Worm (Caenorhabditis elegans) whole organism, L2 larva: ENCODE measurements around the gene F23A7.5.

ENCODE experiments used
- C34F6.9 ChIP-seq: fragments of 150-350 bp; optimal IDR thresholded peaks from 2 replicates; lab custom pipeline; 2014; ENCODE audit warnings: missing biosample characterization, missing genetic modification characterization
- F13H6.1 ChIP-seq: sonication (generic microtip); optimal IDR thresholded peaks from 2 replicates; lab custom pipeline; 2016; ENCODE audit warnings: missing genetic modification characterization, missing compliant biosample characterization
- Y55F3AM.14 ChIP-seq: fragments of 200-800 bp; sonication (Bioruptor generic); optimal IDR thresholded peaks from 2 replicates; lab custom pipeline; 2018; ENCODE audit warnings: mild to moderate bottlenecking, missing genetic modification characterization, missing compliant biosample characterization
- ZK546.5 ChIP-seq: sonication (generic microtip); optimal IDR thresholded peaks from 2 replicates; lab custom pipeline; 2017; ENCODE audit warnings: missing biosample characterization, missing genetic modification characterization
- alr-1 ChIP-seq: fragments of 150-350 bp; optimal IDR thresholded peaks from 2 replicates; lab custom pipeline; 2014; ENCODE audit warnings: missing biosample characterization, missing genetic modification characterization
- aly-2 ChIP-seq: fragments of 150-350 bp; optimal IDR thresholded peaks from 2 replicates; lab custom pipeline; 2014; ENCODE audit warnings: missing biosample characterization, missing genetic modification characterization
- ama-1 ChIP-seq: fragments of 150-350 bp; optimal IDR thresholded peaks from 2 replicates; lab custom pipeline; 2018; ENCODE audit warnings: inconsistent platforms
- blmp-1 ChIP-seq: sonication (generic microtip); optimal IDR thresholded peaks from 2 replicates; lab custom pipeline; 2017; ENCODE audit warnings: missing genetic modification characterization, mild to moderate bottlenecking, missing compliant biosample characterization, antibody characterized with exemption, moderate library complexity; ENCODE audit not compliant: insufficient read depth
- ceh-82 ChIP-seq: fragments of 150-350 bp; optimal IDR thresholded peaks from 2 replicates; lab custom pipeline; 2014; ENCODE audit warnings: missing biosample characterization, missing genetic modification characterization
- crh-2 ChIP-seq: sonication (generic microtip); optimal IDR thresholded peaks from 2 replicates; lab custom pipeline; 2017; ENCODE audit warnings: missing biosample characterization, missing genetic modification characterization
- dmd-4 ChIP-seq: sonication (generic microtip); optimal IDR thresholded peaks from 2 replicates; lab custom pipeline; 2017; ENCODE audit warnings: missing biosample characterization, missing genetic modification characterization
- egl-27 ChIP-seq: sonication (generic microtip); optimal IDR thresholded peaks from 3 replicates; lab custom pipeline; 2017; ENCODE audit warnings: missing biosample characterization, missing genetic modification reagents, missing genetic modification characterization
- fos-1 ChIP-seq: fragments of 150-350 bp; optimal IDR thresholded peaks from 2 replicates; lab custom pipeline; 2014; ENCODE audit warnings: missing biosample characterization, missing genetic modification characterization
- gmeb-1 ChIP-seq: fragments of 150-350 bp; optimal IDR thresholded peaks from 2 replicates; lab custom pipeline; 2014; ENCODE audit warnings: missing biosample characterization, missing genetic modification characterization
- lin-11 ChIP-seq: fragments of 150-350 bp; sonication (generic microtip); optimal IDR thresholded peaks from 2 replicates; lab custom pipeline; 2014; ENCODE audit warnings: missing biosample characterization, missing genetic modification characterization, inconsistent platforms, mixed read lengths
- lin-13 ChIP-seq: fragments of 150-350 bp; optimal IDR thresholded peaks from 2 replicates; lab custom pipeline; 2014; ENCODE audit warnings: missing biosample characterization, missing genetic modification reagents, missing genetic modification characterization
- lin-39 ChIP-seq: fragments of 150-350 bp; optimal IDR thresholded peaks from 2 replicates; lab custom pipeline; 2014; ENCODE audit warnings: missing biosample characterization, missing genetic modification reagents, missing genetic modification characterization
- lsy-2 ChIP-seq, 2 experiments: fragments of 150-350 bp in 1 of 2; sonication (generic microtip) in 1 of 2; optimal IDR thresholded peaks; 2 replicates each; lab custom pipeline; 2014 to 2017; ENCODE audit warnings: missing biosample characterization in 2 of 2, missing genetic modification characterization in 2 of 2
- mab-5 ChIP-seq: fragments of 150-350 bp; optimal IDR thresholded peaks from 2 replicates; lab custom pipeline; 2014; ENCODE audit warnings: missing biosample characterization, missing genetic modification characterization
- mbf-1 ChIP-seq: sonication (generic microtip); optimal IDR thresholded peaks from 2 replicates; lab custom pipeline; 2017; ENCODE audit warnings: missing biosample characterization, missing genetic modification characterization
- mdl-1 ChIP-seq, 2 experiments: fragments of 150-350 bp in 1 of 2; sonication (generic microtip) in 1 of 2; optimal IDR thresholded peaks; 2 replicates each; lab custom pipeline; 2017; ENCODE audit warnings: missing biosample characterization in 2 of 2, missing genetic modification characterization in 2 of 2
- nhr-10 ChIP-seq: sonication (generic microtip); optimal IDR thresholded peaks from 2 replicates; lab custom pipeline; 2017; ENCODE audit warnings: missing biosample characterization, missing genetic modification characterization
- nhr-11 ChIP-seq: fragments of 150-350 bp; optimal IDR thresholded peaks from 2 replicates; lab custom pipeline; 2014; ENCODE audit warnings: missing biosample characterization, missing genetic modification characterization
- nhr-12 ChIP-seq: fragments of 150-350 bp; optimal IDR thresholded peaks from 2 replicates; lab custom pipeline; 2014; ENCODE audit warnings: missing biosample characterization, missing genetic modification characterization
- nhr-129 ChIP-seq: fragments of 150-350 bp; optimal IDR thresholded peaks from 2 replicates; lab custom pipeline; 2014; ENCODE audit warnings: missing biosample characterization, missing genetic modification characterization
- nhr-23 ChIP-seq: fragments of 150-350 bp; optimal IDR thresholded peaks from 2 replicates; lab custom pipeline; 2014; ENCODE audit warnings: missing biosample characterization, missing genetic modification reagents, missing genetic modification characterization
- nhr-237 ChIP-seq: fragments of 150-350 bp; optimal IDR thresholded peaks from 2 replicates; lab custom pipeline; 2014; ENCODE audit warnings: missing biosample characterization, missing genetic modification characterization
- nhr-25 ChIP-seq: fragments of 150-350 bp; sonication (generic microtip); optimal IDR thresholded peaks from 3 replicates; lab custom pipeline; 2014; ENCODE audit warnings: missing biosample characterization, missing genetic modification characterization
- nhr-6 ChIP-seq: fragments of 150-350 bp; optimal IDR thresholded peaks from 2 replicates; lab custom pipeline; 2014; ENCODE audit warnings: missing biosample characterization, missing genetic modification characterization
- nhr-77 ChIP-seq: fragments of 150-350 bp; optimal IDR thresholded peaks from 2 replicates; lab custom pipeline; 2014; ENCODE audit warnings: missing biosample characterization, missing genetic modification characterization
- skn-1 ChIP-seq: sonication (generic microtip); optimal IDR thresholded peaks from 2 replicates; lab custom pipeline; 2017; ENCODE audit warnings: missing biosample characterization, missing genetic modification characterization
- sma-9 ChIP-seq, 2 experiments: fragments of 150-350 bp in 1 of 2; sonication (generic microtip) in 1 of 2; optimal IDR thresholded peaks; 2 replicates each; lab custom pipeline; 2014 to 2016; ENCODE audit warnings: missing genetic modification characterization in 2 of 2, mild to moderate bottlenecking in 1 of 2, missing biosample characterization in 1 of 2, missing compliant biosample characterization in 1 of 2, missing genetic modification reagents in 1 of 2, moderate library complexity in 1 of 2
- unc-39 ChIP-seq: fragments of 150-350 bp; optimal IDR thresholded peaks from 2 replicates; lab custom pipeline; 2014; ENCODE audit warnings: missing biosample characterization, missing genetic modification characterization
- unc-55 ChIP-seq: fragments of 150-350 bp; sonication (generic microtip); optimal IDR thresholded peaks from 3 replicates; lab custom pipeline; 2014; ENCODE audit warnings: missing biosample characterization, missing genetic modification reagents, missing genetic modification characterization
- unc-62 ChIP-seq: fragments of 150-350 bp; optimal IDR thresholded peaks from 2 replicates; lab custom pipeline; 2014; ENCODE audit warnings: missing biosample characterization, missing genetic modification reagents, missing genetic modification characterization
- zag-1 ChIP-seq: fragments of 150-350 bp; optimal IDR thresholded peaks from 2 replicates; lab custom pipeline; 2014; ENCODE audit warnings: missing biosample characterization, missing genetic modification characterization
- ztf-1 ChIP-seq: fragments of 200-800 bp; sonication (Bioruptor generic); conservative IDR thresholded peaks from 2 replicates; pipeline ENCODE4 v1.3.6; 2022; ENCODE audit warnings: missing genetic modification characterization, missing compliant biosample characterization
- ztf-11 ChIP-seq: sonication (generic microtip); optimal IDR thresholded peaks from 2 replicates; lab custom pipeline; 2017; ENCODE audit warnings: missing biosample characterization, missing genetic modification characterization
- ztf-4 ChIP-seq: fragments of 150-350 bp; optimal IDR thresholded peaks from 2 replicates; lab custom pipeline; 2014; ENCODE audit warnings: missing biosample characterization, missing genetic modification characterization

F23A7.5 gene

ce11 chrX:16271147-16271546 lies 42.4 kb downstream of the F23A7.5 start (continued):
- TF ChIP-seq ztf-4 (tag; lab: Kevin White, UChicago) (no peak), ama-1 (no peak), nhr-12 (tag; lab: Kevin White, UChicago) (no peak), mab-5 (tag; lab: Kevin White, UChicago) (no peak), lin-13 (peak; percentile 28), blmp-1 (tag; lab: Kevin White, UChicago) (no peak), nhr-25 (tag; lab: Kevin White, UChicago) (no peak), unc-39 (tag; lab: Kevin White, UChicago) (no peak), lin-39 (tag; lab: Kevin White, UChicago) (no peak), Y55F3AM.14 (no peak)
- TF ChIP-seq, all 48 proteins: peak for 12

ce11 chrX:16275255-16275813 lies 46.6 kb downstream of the F23A7.5 start, which contains the start of gene sdc-1:
Gene sdc-1 (plus strand): TSS chrX:16275763.
- TF ChIP-seq nhr-10 (no peak), crh-2 (tag; lab: Kevin White, UChicago) (peak; percentile 25), blmp-1 (tag; lab: Kevin White, UChicago) (no peak), nhr-77 (no peak), nhr-12 (tag; lab: Kevin White, UChicago) (no peak), egl-27 (tag; lab: Kevin White, UChicago) (peak; percentile 1), unc-62 (GFP tag; lab: Kevin White, UChicago) (no peak), unc-39 (tag; lab: Kevin White, UChicago) (no peak), skn-1 (tag; lab: Kevin White, UChicago) (no peak), F13H6.1 (tag; lab: Kevin White, UChicago) (peak; percentile 46), zag-1 (tag; lab: Kevin White, UChicago) (no peak), lsy-2 (tag; optimal IDR thresholded peaks at IDR 0.05; lab: Kevin White, UChicago) (peak in 1 of 2 experiments; percentile 48), gmeb-1 (tag; lab: Kevin White, UChicago) (peak; percentile 4), ZK546.5 (no peak), unc-55 (GFP tag; lab: Kevin White, UChicago) (peak; percentile 48), ceh-82 (tag; lab: Kevin White, UChicago) (no peak), dmd-4 (no peak), C34F6.9 (tag; lab: Kevin White, UChicago) (peak; percentile 55), ztf-4 (tag; lab: Kevin White, UChicago) (no peak), alr-1 (no peak), ama-1 (no peak), ztf-11 (tag; lab: Kevin White, UChicago) (no peak), Y55F3AM.14 (no peak), fos-1 (tag; lab: Kevin White, UChicago) (peak; percentile 51), nhr-23 (tag; lab: Kevin White, UChicago) (no peak), mbf-1 (tag; lab: Kevin White, UChicago) (no peak), nhr-129 (peak; percentile 62), sma-9 (GFP tag; optimal IDR thresholded peaks at IDR 0.05; lab: Kevin White, UChicago) (peak; percentile 34), sma-9 (tag; optimal IDR thresholded peaks at IDR 0.05; lab: Kevin White, UChicago) (no peak), mab-5 (tag; lab: Kevin White, UChicago) (no peak), nhr-6 (tag; lab: Kevin White, UChicago) (no peak), nhr-25 (tag; lab: Kevin White, UChicago) (no peak), lin-11 (peak; percentile 47), lin-39 (tag; lab: Kevin White, UChicago) (no peak), nhr-237 (tag; lab: Kevin White, UChicago) (no peak), ztf-1 (GFP tag; lab: Robert Waterston, UW) (no peak), mdl-1 (tag; optimal IDR thresholded peaks at IDR 0.05; lab: Kevin White, UChicago) (peak; percentile 35 to 55)

ce11 chrX:16283103-16283502 lies 54.4 kb downstream of the F23A7.5 start, which contains the start of gene F52E10.2:
Gene F52E10.2 (minus strand): TSS chrX:16283203.
- TF ChIP-seq nhr-11 (tag; lab: Kevin White, UChicago) (no peak), Y55F3AM.14 (no peak), lin-39 (tag; lab: Kevin White, UChicago) (no peak), aly-2 (no peak), ama-1 (no peak), mbf-1 (tag; lab: Kevin White, UChicago) (no peak), dmd-4 (no peak)
